Worm (Caenorhabditis elegans) whole organism, early embryonic: ENCODE data around the gene Y54G2A.36.

Source experiments
- B0310.2 ChIP-seq: sonication (generic microtip); optimal IDR thresholded peaks from 2 replicates; lab custom pipeline; 2016; ENCODE audit warnings: mild to moderate bottlenecking, missing genetic modification characterization, missing compliant biosample characterization
- F13C5.2 ChIP-seq: sonication (generic microtip); optimal IDR thresholded peaks from 2 replicates; lab custom pipeline; 2017; ENCODE audit warnings: mild to moderate bottlenecking, missing genetic modification characterization, inconsistent platforms, missing compliant biosample characterization
- aly-1 ChIP-seq: sonication (generic microtip); optimal IDR thresholded peaks from 2 replicates; lab custom pipeline; 2016; ENCODE audit warnings: missing genetic modification characterization, missing compliant biosample characterization
- ama-1 ChIP-seq: fragments of 150-350 bp; optimal IDR thresholded peaks from 2 replicates; lab custom pipeline; 2014
- ceh-13 ChIP-seq: fragments of 200-800 bp; sonication (Bioruptor generic); optimal IDR thresholded peaks from 2 replicates; lab custom pipeline; 2018; ENCODE audit warnings: mild to moderate bottlenecking, missing genetic modification characterization, missing compliant biosample characterization
- ceh-36 ChIP-seq: sonication (generic microtip); optimal IDR thresholded peaks from 2 replicates; lab custom pipeline; 2016; ENCODE audit warnings: missing genetic modification characterization, inconsistent platforms, missing compliant biosample characterization
- ets-7 ChIP-seq: sonication (generic microtip); optimal IDR thresholded peaks from 2 replicates; lab custom pipeline; 2016; ENCODE audit warnings: missing genotype, missing genetic modification characterization, missing compliant biosample characterization
- flt-1 ChIP-seq: fragments of 200-800 bp; sonication (Bioruptor generic); IDR thresholded peaks from 2 replicates; pipeline ENCODE4 v1.3.6; 2022; ENCODE audit warnings: missing genetic modification characterization, missing compliant biosample characterization
- hmbx-1 ChIP-seq: sonication (generic microtip); optimal IDR thresholded peaks from 2 replicates; lab custom pipeline; 2016; ENCODE audit warnings: mild to moderate bottlenecking, missing genetic modification characterization, missing compliant biosample characterization
- hmg-4 ChIP-seq: fragments of 200-800 bp; sonication (Bioruptor generic); optimal IDR thresholded peaks from 2 replicates; lab custom pipeline; 2018; ENCODE audit warnings: mild to moderate bottlenecking, missing genetic modification characterization, missing compliant biosample characterization
- hnd-1 ChIP-seq: sonication (generic microtip); optimal IDR thresholded peaks from 2 replicates; lab custom pipeline; 2016; ENCODE audit warnings: missing genetic modification characterization, missing compliant biosample characterization
- pes-1 ChIP-seq: fragments of 200-800 bp; sonication (Bioruptor generic); IDR thresholded peaks from 2 replicates; pipeline ENCODE4 v1.3.6; 2022; ENCODE audit warnings: missing genetic modification reagents, missing genetic modification characterization, missing compliant biosample characterization
- scrt-1 ChIP-seq: fragments of 200-800 bp; sonication (Bioruptor generic); IDR thresholded peaks from 2 replicates; pipeline ENCODE4 v1.3.6; 2022; ENCODE audit warnings: missing genetic modification characterization, missing compliant biosample characterization
- sea-1 ChIP-seq: fragments of 200-800 bp; sonication (Bioruptor generic); conservative IDR thresholded peaks from 2 replicates; pipeline ENCODE4 v1.3.6; 2022; ENCODE audit warnings: missing genetic modification characterization, missing compliant biosample characterization
- tbx-11 ChIP-seq: fragments of 200-800 bp; sonication (Bioruptor generic); IDR thresholded peaks from 2 replicates; pipeline ENCODE4 v1.3.6; 2022; ENCODE audit warnings: missing genetic modification characterization, missing compliant biosample characterization
- tbx-37 ChIP-seq: fragments of 200-800 bp; sonication (Bioruptor generic); conservative IDR thresholded peaks from 2 replicates; pipeline ENCODE4 v1.3.6; 2022; ENCODE audit warnings: missing genetic modification reagents, missing genetic modification characterization, missing compliant biosample characterization
- tra-4 ChIP-seq: sonication (generic microtip); optimal IDR thresholded peaks from 2 replicates; lab custom pipeline; 2017; ENCODE audit warnings: missing genetic modification characterization, missing compliant biosample characterization

The Y54G2A.36 gene

ce11 chrIV:2897644-2898160, at the start of gene Y54G2A.36:
Gene Y54G2A.36 (plus strand): TSS chrIV:2897694.
- TF ChIP-seq tbx-11 (GFP tag; lab: Robert Waterston, UW) (no peak), hnd-1 (tag; lab: Kevin White, UChicago) (no peak), scrt-1 (GFP tag; lab: Robert Waterston, UW) (no peak), hmg-4 (GFP tag; lab: Kevin White, UChicago) (no peak), aly-1 (no peak), ceh-36 (tag; lab: Kevin White, UChicago) (no peak), pes-1 (GFP tag; lab: Robert Waterston, UW) (no peak), flt-1 (GFP tag; lab: Robert Waterston, UW) (no peak), B0310.2 (no peak), tbx-37 (no peak), hmbx-1 (tag; lab: Kevin White, UChicago) (no peak), ama-1 (no peak), ets-7 (tag; lab: Kevin White, UChicago) (no peak), tra-4 (no peak), ceh-13 (GFP tag; lab: Kevin White, UChicago) (no peak)

ce11 chrIV:2849269-2849668, 48.2 kb upstream of the Y54G2A.36 start:
- no peak for TF ChIP-seq hmg-4 (GFP tag; lab: Kevin White, UChicago)

- TF ChIP-seq pes-1 (GFP tag; lab: Robert Waterston, UW) (no peak), tbx-11 (GFP tag; lab: Robert Waterston, UW) (no peak), flt-1 (GFP tag; lab: Robert Waterston, UW) (no peak), ceh-13 (GFP tag; lab: Kevin White, UChicago) (no peak)
Observed at ce11 chrIV:2850586-2850985, 46.9 kb upstream of the Y54G2A.36 start, which contains the start of gene clec-85. Gene clec-85 (plus strand): TSS chrIV:2850886.

ce11 chrIV:2851625-2852024, 45.9 kb upstream of the Y54G2A.36 start:
- TF ChIP-seq tbx-37, result no peak
- no peak for TF ChIP-seq aly-1
- TF ChIP-seq ceh-36 (tag; lab: Kevin White, UChicago), result no peak
- TF ChIP-seq ama-1, result no peak
- TF ChIP-seq hmbx-1 (tag; lab: Kevin White, UChicago), result no peak
- no peak for TF ChIP-seq F13C5.2
- no peak for TF ChIP-seq ets-7 (tag; lab: Kevin White, UChicago)
- no peak for TF ChIP-seq pes-1 (GFP tag; lab: Robert Waterston, UW)
- no peak for TF ChIP-seq tbx-11 (GFP tag; lab: Robert Waterston, UW)

ce11 chrIV:2853164-2853563, 44.3 kb upstream of the Y54G2A.36 start, which contains the start of gene Y54G2A.49:
Gene Y54G2A.49 (minus strand): TSS chrIV:2853264.
- TF ChIP-seq tra-4 (no peak), pes-1 (GFP tag; lab: Robert Waterston, UW) (no peak), hmbx-1 (tag; lab: Kevin White, UChicago) (no peak), flt-1 (GFP tag; lab: Robert Waterston, UW) (no peak), hnd-1 (tag; lab: Kevin White, UChicago) (no peak), hmg-4 (GFP tag; lab: Kevin White, UChicago) (no peak), F13C5.2 (no peak), B0310.2 (no peak), tbx-37 (no peak)

ce11 chrIV:2854161-2854560, 43.3 kb upstream of the Y54G2A.36 start:
- TF ChIP-seq tra-4 (no peak), sea-1 (GFP tag; lab: Robert Waterston, UW) (no peak), aly-1 (no peak), ceh-13 (GFP tag; lab: Kevin White, UChicago) (no peak), F13C5.2 (no peak), scrt-1 (GFP tag; lab: Robert Waterston, UW) (no peak), tbx-37 (no peak), hmbx-1 (tag; lab: Kevin White, UChicago) (no peak), ama-1 (no peak), tbx-11 (GFP tag; lab: Robert Waterston, UW) (no peak)

ce11 chrIV:2855056-2855752, 42.3 kb upstream of the Y54G2A.36 start:
- TF ChIP-seq hnd-1 (tag; lab: Kevin White, UChicago) (no peak), hmbx-1 (tag; lab: Kevin White, UChicago) (no peak), pes-1 (GFP tag; lab: Robert Waterston, UW) (no peak), sea-1 (GFP tag; lab: Robert Waterston, UW) (no peak), hmg-4 (GFP tag; lab: Kevin White, UChicago) (no peak), ets-7 (tag; lab: Kevin White, UChicago) (no peak), ama-1 (no peak), aly-1 (no peak), ceh-13 (GFP tag; lab: Kevin White, UChicago) (no peak), F13C5.2 (no peak), B0310.2 (no peak), tbx-37 (no peak)

- TF ChIP-seq ama-1 (no peak), flt-1 (GFP tag; lab: Robert Waterston, UW) (no peak), B0310.2 (no peak), tbx-37 (no peak), ceh-13 (GFP tag; lab: Kevin White, UChicago) (no peak), ets-7 (tag; lab: Kevin White, UChicago) (no peak), hmbx-1 (tag; lab: Kevin White, UChicago) (no peak), scrt-1 (GFP tag; lab: Robert Waterston, UW) (no peak), tra-4 (no peak), sea-1 (GFP tag; lab: Robert Waterston, UW) (no peak), F13C5.2 (no peak), hnd-1 (tag; lab: Kevin White, UChicago) (no peak), hmg-4 (GFP tag; lab: Kevin White, UChicago) (no peak), ceh-36 (tag; lab: Kevin White, UChicago) (no peak)
Observed at ce11 chrIV:2858734-2859133, 38.8 kb upstream of the Y54G2A.36 start.
